Worm (Caenorhabditis elegans): ENCODE measurements around the gene hpo-18.

DNA sequence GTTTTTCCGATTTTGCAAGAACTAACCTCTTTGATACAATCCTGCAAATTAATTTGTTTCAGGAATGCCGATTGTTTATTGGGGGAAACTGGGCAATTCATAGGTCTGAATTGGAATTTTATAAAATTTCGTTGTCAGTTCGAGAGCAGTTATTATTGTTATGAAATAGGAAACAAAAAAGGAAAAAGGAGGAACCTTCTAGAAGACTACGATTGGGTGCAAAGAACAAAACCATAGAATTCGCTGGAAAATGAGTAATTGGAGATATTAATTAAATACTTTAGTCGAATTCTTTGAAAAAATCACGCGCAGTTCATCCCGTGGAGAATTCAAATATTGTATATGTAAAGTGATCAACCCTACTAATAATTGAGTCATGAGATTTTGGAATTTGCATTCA is 41.2 kb upstream of the hpo-18 start, which contains the start of gene F13A2.9:
- no peak for TF ChIP-seq aly-2 (tag; optimal IDR thresholded peaks at IDR 0.05)
- TF ChIP-seq unc-39 (tag; optimal IDR thresholded peaks at IDR 0.05), result no peak
- TF ChIP-seq pha-4 (tag; optimal IDR thresholded peaks at IDR 0.05), result no peak
- no peak for TF ChIP-seq nhr-76 (tag; optimal IDR thresholded peaks at IDR 0.05)
